Fruit fly (Drosophila melanogaster) whole organism, wandering third instar larva: ENCODE results near the gene Obp99c.

ENCODE experiments used
- Abd-B ChIP-seq: fragments of >200 bp; optimal IDR thresholded peaks from 2 replicates; lab custom pipeline; 2017; ENCODE audit warnings: missing biosample characterization, missing genetic modification characterization
- CG32264 ChIP-seq: fragments of 200-800 bp; sonication (Bioruptor generic); optimal IDR thresholded peaks from 2 replicates; lab custom pipeline; 2016; ENCODE audit warnings: missing biosample characterization, missing genetic modification characterization
- CG9705 ChIP-seq: fragments of 200-800 bp; sonication (Bioruptor generic); optimal IDR thresholded peaks from 2 replicates; lab custom pipeline; 2018; ENCODE audit warnings: missing biosample characterization, mild to moderate bottlenecking, missing genetic modification characterization
- CrebA ChIP-seq: fragments of 200-800 bp; sonication (Bioruptor generic); optimal IDR thresholded peaks from 2 replicates; lab custom pipeline; 2016; ENCODE audit warnings: missing biosample characterization, mild to moderate bottlenecking, missing genetic modification characterization, borderline replicate concordance
- Dfd ChIP-seq: fragments of >200 bp; optimal IDR thresholded peaks from 2 replicates; lab custom pipeline; 2017; ENCODE audit warnings: missing biosample characterization, missing genetic modification characterization
- Dif ChIP-seq: fragments of 200-275, 200-300 bp; sonication (Bioruptor generic); optimal IDR thresholded peaks from 2 replicates; lab custom pipeline; 2018; ENCODE audit warnings: missing biosample characterization, missing genetic modification characterization; ENCODE audit not compliant: partially characterized antibody
- GATAd ChIP-seq: sonication (Bioruptor generic); optimal IDR thresholded peaks from 2 replicates; lab custom pipeline; 2016; ENCODE audit warnings: missing biosample characterization, missing genetic modification characterization
- Hnf4 ChIP-seq: fragments of 200-800 bp; sonication (Bioruptor generic); optimal IDR thresholded peaks from 2 replicates; lab custom pipeline; 2016; ENCODE audit warnings: missing biosample characterization, mild to moderate bottlenecking, missing genetic modification characterization
- Hr83 ChIP-seq: fragments of 200-300 bp; sonication (Bioruptor generic); optimal IDR thresholded peaks from 2 replicates; lab custom pipeline; 2016; ENCODE audit warnings: missing biosample characterization, mild to moderate bottlenecking, missing genetic modification characterization, moderate library complexity; ENCODE audit not compliant: poor library complexity, severe bottlenecking
- Jra ChIP-seq: sonication (Bioruptor generic); optimal IDR thresholded peaks from 2 replicates; lab custom pipeline; 2016; ENCODE audit warnings: missing biosample characterization, missing genetic modification characterization
- Myc ChIP-seq: fragments of >200 bp; optimal IDR thresholded peaks from 2 replicates; lab custom pipeline; 2017
- N ChIP-seq: fragments of >200 bp; optimal IDR thresholded peaks from 2 replicates; lab custom pipeline; 2018; ENCODE audit warnings: missing biosample characterization, missing external identifiers, missing genetic modification characterization
- OdsH ChIP-seq: fragments of 200-800 bp; sonication (Bioruptor generic); optimal IDR thresholded peaks from 2 replicates; lab custom pipeline; 2016; ENCODE audit warnings: missing biosample characterization, mild to moderate bottlenecking, missing genetic modification characterization
- Rel ChIP-seq, 2 experiments: fragments of 200-800 bp; sonication (Bioruptor generic) in 1 of 2; optimal IDR thresholded peaks; 2 replicates in 1 of 2; 3 replicates in 1 of 2; lab custom pipeline; 2016 to 2019; ENCODE audit warnings: mild to moderate bottlenecking in 2 of 2, missing biosample characterization in 2 of 2, missing genetic modification characterization in 2 of 2, moderate library complexity in 1 of 2
- Sp1 ChIP-seq: fragments of 200-800 bp; sonication (Bioruptor generic); optimal IDR thresholded peaks from 3 replicates; lab custom pipeline; 2019; ENCODE audit warnings: missing biosample characterization, mild to moderate bottlenecking, missing genetic modification characterization, moderate library complexity
- Vsx2 ChIP-seq: fragments of 200-300, 225-300 bp; sonication (Bioruptor generic); optimal IDR thresholded peaks from 2 replicates; lab custom pipeline; 2018; ENCODE audit warnings: missing biosample characterization, missing genetic modification characterization; ENCODE audit not compliant: partially characterized antibody
- br ChIP-seq: fragments of 200-800 bp; sonication (Bioruptor generic); optimal IDR thresholded peaks from 2 replicates; lab custom pipeline; 2016; ENCODE audit warnings: missing biosample characterization, missing genetic modification characterization
- brk ChIP-seq: fragments of 200-800 bp; sonication (Bioruptor generic); optimal IDR thresholded peaks from 2 replicates; lab custom pipeline; 2016; ENCODE audit warnings: missing biosample characterization, mild to moderate bottlenecking, missing genetic modification characterization
- dl ChIP-seq, 2 experiments: fragments of 175-275, 200-275 bp in 1 of 2; fragments of 200-275 bp in 1 of 2; sonication (Bioruptor generic); optimal IDR thresholded peaks; lab custom pipeline; 2018; ENCODE audit warnings: mild to moderate bottlenecking in 2 of 2, missing biosample characterization in 2 of 2, missing genetic modification characterization in 2 of 2, moderate library complexity in 2 of 2; ENCODE audit not compliant: partially characterized antibody in 2 of 2, insufficient read depth in 1 of 2
- ey ChIP-seq: fragments of 200-800 bp; sonication (Bioruptor generic); optimal IDR thresholded peaks from 2 replicates; lab custom pipeline; 2016; ENCODE audit warnings: missing biosample characterization, missing genetic modification characterization
- foxo ChIP-seq, 2 experiments: fragments of 200-800 bp; sonication (Bioruptor generic); optimal IDR thresholded peaks; 2 replicates in 1 of 2; 3 replicates in 1 of 2; lab custom pipeline; 2016 to 2017; ENCODE audit warnings: missing biosample characterization in 2 of 2, missing genetic modification characterization in 2 of 2
- fru ChIP-seq: fragments of 200-800 bp; sonication (Bioruptor generic); optimal IDR thresholded peaks from 3 replicates; lab custom pipeline; 2016; ENCODE audit warnings: missing biosample characterization, mild to moderate bottlenecking, missing genetic modification characterization
- h ChIP-seq: fragments of 200-800 bp; sonication (Bioruptor generic); optimal IDR thresholded peaks from 3 replicates; lab custom pipeline; 2016; ENCODE audit warnings: missing biosample characterization, mild to moderate bottlenecking, missing genetic modification characterization
- jim ChIP-seq: fragments of 175-275, 200-325 bp; sonication (Bioruptor generic); optimal IDR thresholded peaks from 2 replicates; lab custom pipeline; 2016; ENCODE audit warnings: missing biosample characterization, mild to moderate bottlenecking, missing genetic modification characterization
- pan ChIP-seq: fragments of >200 bp; optimal IDR thresholded peaks from 2 replicates; lab custom pipeline; 2017
- psq ChIP-seq: fragments of 200-800 bp; sonication (Bioruptor generic); optimal IDR thresholded peaks from 3 replicates; lab custom pipeline; 2017; ENCODE audit warnings: missing biosample characterization, mild to moderate bottlenecking, missing genetic modification characterization, moderate library complexity
- rgr ChIP-seq: fragments of 200-800 bp; sonication (Bioruptor generic); optimal IDR thresholded peaks from 3 replicates; lab custom pipeline; 2016; ENCODE audit warnings: missing biosample characterization, mild to moderate bottlenecking, missing genetic modification characterization
- sage ChIP-seq: fragments of 200-800 bp; sonication (Bioruptor generic); optimal IDR thresholded peaks from 2 replicates; lab custom pipeline; 2016; ENCODE audit warnings: missing biosample characterization, mild to moderate bottlenecking, missing genetic modification characterization
- sv ChIP-seq: fragments of 200-800 bp; sonication (Bioruptor generic); optimal IDR thresholded peaks from 3 replicates; lab custom pipeline; 2016; ENCODE audit warnings: missing biosample characterization, missing genetic modification characterization
- tai ChIP-seq: sonication (Bioruptor generic); optimal IDR thresholded peaks from 2 replicates; lab custom pipeline; 2016; ENCODE audit warnings: missing biosample characterization, missing genetic modification characterization
- usp ChIP-seq: fragments of >200 bp; optimal IDR thresholded peaks from 2 replicates; lab custom pipeline; 2017; ENCODE audit warnings: missing biosample characterization, missing genetic modification characterization
- woc ChIP-seq: sonication (Bioruptor generic); optimal IDR thresholded peaks from 2 replicates; lab custom pipeline; 2016; ENCODE audit warnings: missing biosample characterization, mild to moderate bottlenecking, missing genetic modification characterization

The Obp99c gene

dm6 chr3R:29701739-29702138, 12.6 kb upstream of the Obp99c start:
- no peak for TF ChIP-seq Dif
- no peak for TF ChIP-seq CrebA
- no peak for TF ChIP-seq usp (GFP tag; lab: Kevin White, UChicago)
- no peak for TF ChIP-seq CG32264 (GFP tag; lab: Kevin White, UChicago)
- no peak for TF ChIP-seq Dfd (GFP tag; lab: Kevin White, UChicago)
- no peak for TF ChIP-seq psq (GFP tag; lab: Kevin White, UChicago)
- TF ChIP-seq Hnf4 (GFP tag; lab: Kevin White, UChicago), result no peak
- TF ChIP-seq dl (GFP tag; optimal IDR thresholded peaks at IDR 0.05; lab: Kevin White, UChicago; ENCODE audit: insufficient read depth in 1 of 2, partially characterized antibody in 2 of 2), result no peak
- no peak for TF ChIP-seq Myc (lab: Kevin White, UChicago)
- TF ChIP-seq Sp1 (GFP tag; lab: Kevin White, UChicago), result no peak
- TF ChIP-seq sage (GFP tag; lab: Kevin White, UChicago), result no peak
- TF ChIP-seq Hr83 (GFP tag; lab: Kevin White, UChicago), result no peak
- no peak for TF ChIP-seq N
- no peak for TF ChIP-seq GATAd (GFP tag; lab: Kevin White, UChicago)
- no peak for TF ChIP-seq h

DNA sequence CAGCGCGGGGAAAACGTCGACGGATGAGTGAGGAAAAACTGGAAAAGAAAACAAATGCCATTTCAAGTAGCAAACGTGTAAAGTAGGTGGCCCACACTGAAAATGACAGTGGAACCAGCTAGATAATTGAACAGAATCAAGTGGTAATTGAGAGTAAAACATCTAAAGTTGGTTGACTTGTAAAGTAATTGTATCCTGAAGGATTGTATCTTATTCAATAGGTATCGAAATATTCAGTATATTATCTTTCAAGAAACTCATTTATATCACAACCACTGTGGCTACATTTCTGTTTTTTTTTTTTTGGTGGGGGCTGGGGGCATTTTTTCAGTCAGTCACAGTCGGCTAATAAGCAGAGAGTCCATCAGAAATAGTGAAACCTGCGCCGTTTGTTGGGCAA, 10.1 kb upstream of the Obp99c start:
- TF ChIP-seq N (no peak), Hr83 (GFP tag; lab: Kevin White, UChicago) (no peak), ey (GFP tag; lab: Kevin White, UChicago) (no peak), jim (GFP tag; lab: Kevin White, UChicago) (no peak), h (no peak), fru (GFP tag; lab: Kevin White, UChicago) (no peak), rgr (GFP tag; lab: Kevin White, UChicago) (no peak), CrebA (no peak), tai (no peak), Rel (GFP tag; optimal IDR thresholded peaks at IDR 0.05; lab: Kevin White, UChicago) (no peak), Rel (tag; optimal IDR thresholded peaks at IDR 0.05; lab: Kevin White, UChicago) (no peak), woc (GFP tag; lab: Kevin White, UChicago) (no peak), Dif (no peak), psq (GFP tag; lab: Kevin White, UChicago) (no peak), CG9705 (GFP tag; lab: Kevin White, UChicago) (no peak), dl (GFP tag; optimal IDR thresholded peaks at IDR 0.05; lab: Kevin White, UChicago; ENCODE audit: insufficient read depth in 1 of 2, partially characterized antibody in 2 of 2) (no peak), Dfd (GFP tag; lab: Kevin White, UChicago) (no peak), Jra (GFP tag; lab: Kevin White, UChicago) (no peak)

- TF ChIP-seq Jra (GFP tag; lab: Kevin White, UChicago), result no peak
- no peak for TF ChIP-seq OdsH (GFP tag; lab: Kevin White, UChicago)
- TF ChIP-seq usp (GFP tag; lab: Kevin White, UChicago), result no peak
- no peak for TF ChIP-seq Hr83 (GFP tag; lab: Kevin White, UChicago)
- TF ChIP-seq h, result no peak
- no peak for TF ChIP-seq br (GFP tag; lab: Kevin White, UChicago)
- TF ChIP-seq Sp1 (GFP tag; lab: Kevin White, UChicago), result no peak
- no peak for TF ChIP-seq Vsx2
- no peak for TF ChIP-seq Abd-B (GFP tag; lab: Kevin White, UChicago)
- no peak for TF ChIP-seq pan (lab: Kevin White, UChicago)
- TF ChIP-seq fru (GFP tag; lab: Kevin White, UChicago), result no peak
- no peak for TF ChIP-seq Hnf4 (GFP tag; lab: Kevin White, UChicago)
- no peak for TF ChIP-seq GATAd (GFP tag; lab: Kevin White, UChicago)
- TF ChIP-seq Dif, result no peak
- no peak for TF ChIP-seq tai
- no peak for TF ChIP-seq jim (GFP tag; lab: Kevin White, UChicago)
- TF ChIP-seq foxo (GFP tag; optimal IDR thresholded peaks at IDR 0.05; lab: Kevin White, UChicago), result no peak
These were observed 8.7 kb upstream of the Obp99c start for dm6 chr3R:29697841-29698240.

DNA sequence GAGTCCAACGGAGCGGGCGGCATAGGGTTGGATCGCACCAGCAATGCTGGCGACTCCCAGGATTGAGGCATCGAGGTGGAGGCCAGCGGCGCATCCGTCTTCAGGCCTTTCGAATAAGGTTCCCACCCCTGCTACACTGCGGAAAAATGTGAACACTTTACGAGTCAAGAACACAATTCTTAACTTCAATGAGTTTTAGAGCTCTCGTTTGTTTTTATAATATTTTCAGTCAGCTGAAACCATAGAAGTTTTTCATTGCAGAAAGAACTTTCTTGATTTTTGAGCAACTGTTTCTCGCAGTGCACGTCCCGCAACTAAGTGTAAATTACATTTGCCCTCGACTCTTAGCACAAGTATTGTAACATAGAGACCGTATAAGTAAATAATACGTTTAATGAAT, 7.2 kb upstream of the Obp99c start:
- no peak for TF ChIP-seq Vsx2

DNA sequence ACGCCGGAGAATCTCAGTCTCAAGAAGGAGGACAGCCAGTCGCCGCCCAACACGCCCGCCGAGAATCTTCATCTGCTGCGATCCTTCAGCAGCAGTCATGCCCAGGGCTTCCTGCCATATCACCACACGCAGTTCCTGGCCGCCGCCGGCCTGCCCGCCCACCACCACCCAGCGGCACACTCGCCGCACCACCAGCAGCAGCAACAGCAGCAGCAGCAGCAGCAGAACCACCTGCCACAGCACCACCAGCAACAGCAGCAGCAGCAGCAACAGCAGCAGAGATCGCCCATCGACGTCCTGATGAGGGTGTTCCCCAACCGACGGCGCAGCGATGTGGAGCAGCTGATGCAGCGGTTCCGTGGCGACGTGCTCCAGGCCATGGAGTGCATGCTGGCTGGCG, 6.6 kb upstream of the Obp99c start:
- TF ChIP-seq Dfd (GFP tag; lab: Kevin White, UChicago), result peak; percentile 94
- TF ChIP-seq tai, result no peak
- no peak for TF ChIP-seq sv (GFP tag; lab: Kevin White, UChicago)
- TF ChIP-seq brk (GFP tag; lab: Kevin White, UChicago), result no peak
- TF ChIP-seq Myc (lab: Kevin White, UChicago), result no peak
- no peak for TF ChIP-seq Sp1 (GFP tag; lab: Kevin White, UChicago)
